Worm (Caenorhabditis elegans) whole organism, L1 larva: ENCODE results near the gene F35D2.6.

Experiments used
- ceh-63 ChIP-seq: fragments of 200-800 bp; sonication (Bioruptor generic); optimal IDR thresholded peaks from 2 replicates; lab custom pipeline; 2018; ENCODE audit warnings: mild to moderate bottlenecking, missing genetic modification characterization, missing compliant biosample characterization
- egl-13 ChIP-seq: sonication (generic microtip); optimal IDR thresholded peaks from 2 replicates; lab custom pipeline; 2016; ENCODE audit warnings: missing genotype, missing genetic modification reagents, missing genetic modification characterization, missing compliant biosample characterization
- lin-14 ChIP-seq: fragments of 200-800 bp; sonication (Bioruptor generic); optimal IDR thresholded peaks from 2 replicates; lab custom pipeline; 2018; ENCODE audit warnings: mild to moderate bottlenecking, missing genetic modification characterization, moderate library complexity, missing compliant biosample characterization
- lin-39 ChIP-seq: fragments of 150-350 bp; optimal IDR thresholded peaks from 2 replicates; lab custom pipeline; 2014; ENCODE audit warnings: missing biosample characterization, missing genetic modification reagents, missing genetic modification characterization
- mdl-1 ChIP-seq, 2 experiments: fragments of 150-350 bp; optimal IDR thresholded peaks; 2 replicates each; lab custom pipeline; 2014 to 2017; ENCODE audit warnings: missing biosample characterization in 2 of 2, missing genetic modification characterization in 2 of 2, inconsistent platforms in 1 of 2
- rnt-1 ChIP-seq: sonication (generic microtip); optimal IDR thresholded peaks from 2 replicates; lab custom pipeline; 2016; ENCODE audit warnings: mild to moderate bottlenecking, missing genetic modification characterization, moderate library complexity, missing compliant biosample characterization

- TF ChIP-seq mdl-1 (tag; optimal IDR thresholded peaks at IDR 0.05; lab: Kevin White, UChicago): no peak
- TF ChIP-seq lin-14 (GFP tag; lab: Kevin White, UChicago): no peak
- no peak for TF ChIP-seq ceh-63 (GFP tag; lab: Kevin White, UChicago)
- no peak for TF ChIP-seq lin-39 (tag; lab: Kevin White, UChicago)
- no peak for TF ChIP-seq egl-13 (tag; lab: Kevin White, UChicago)
- TF ChIP-seq rnt-1 (tag; lab: Kevin White, UChicago): no peak
These were observed 27.8 kb downstream of the F35D2.6 start, which contains the start of gene osm-8 for ce11 chrII:7605306-7605705.
